Fruit fly (Drosophila melanogaster) ovary, adult (tissue): Measurements from ENCODE around the gene Ugt307A1.
A peak's percentile ranks its signal among the peaks of the same experiment; 100 is the strongest.

Experiments used
- CG17801 ChIP-seq: fragments of 200-800 bp; optimal IDR thresholded peaks from 2 replicates; lab custom pipeline; 2019; ENCODE audit warnings: missing biosample characterization, mild to moderate bottlenecking, missing genetic modification characterization, moderate library complexity; ENCODE audit not compliant: partially characterized antibody

The Ugt307A1 gene

dm6 chr2L:7042150-7042811, 25.5 kb upstream of the Ugt307A1 start:
- no peak for TF ChIP-seq CG17801

dm6 chr2L:7043039-7043905, 24.5 kb upstream of the Ugt307A1 start:
- no peak for TF ChIP-seq CG17801

DNA sequence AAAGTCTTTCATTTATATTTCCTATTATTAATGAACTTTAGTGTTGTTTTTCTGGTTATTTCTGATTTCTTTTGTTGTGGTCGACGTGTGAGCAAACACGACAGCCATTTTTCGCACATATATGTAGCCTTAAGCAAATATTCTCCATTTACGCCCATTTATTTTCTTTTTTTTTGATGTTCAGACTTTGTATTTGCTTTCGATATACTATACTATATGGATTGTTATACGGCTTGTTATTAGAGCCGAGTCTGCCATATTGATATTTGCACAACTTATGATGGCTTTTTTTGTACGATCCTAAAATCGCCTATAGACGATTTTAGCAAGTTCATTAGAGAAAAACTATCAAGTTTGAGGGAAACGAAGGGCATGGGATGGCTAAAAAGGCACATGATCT, 20.1 kb upstream of the Ugt307A1 start:
- TF ChIP-seq CG17801 = no peak

DNA sequence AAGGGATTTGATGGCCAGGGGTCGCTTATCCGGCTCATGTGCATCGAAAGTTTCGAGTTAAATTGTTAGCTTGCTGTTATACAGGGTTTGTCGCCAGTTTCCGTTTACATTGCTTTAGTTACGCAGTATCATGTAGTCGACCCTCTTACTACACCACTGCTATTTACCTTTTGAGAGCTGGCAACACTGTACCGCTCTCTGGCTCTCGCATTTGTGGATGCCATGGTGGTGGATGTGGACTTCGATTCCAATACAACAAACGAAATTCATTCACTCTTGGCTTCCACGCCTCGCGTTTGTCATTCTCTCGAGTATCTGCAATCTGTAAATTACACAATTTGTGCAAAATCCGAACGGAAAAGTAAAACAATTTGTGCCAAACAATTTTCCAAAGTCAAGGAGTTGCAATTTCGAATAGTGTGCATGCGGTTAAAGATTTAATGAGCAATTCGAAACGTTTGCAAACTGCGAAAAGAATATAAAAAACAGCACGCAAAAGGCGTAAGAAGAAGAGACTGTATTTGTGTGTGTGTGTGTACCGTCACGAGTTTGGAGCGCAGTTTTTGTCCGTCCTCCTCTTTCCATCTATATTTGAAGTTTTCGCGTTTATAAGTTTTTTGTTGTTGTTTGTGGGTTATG, 18.7 kb upstream of the Ugt307A1 start:
- peak; percentile 63 for TF ChIP-seq CG17801

DNA sequence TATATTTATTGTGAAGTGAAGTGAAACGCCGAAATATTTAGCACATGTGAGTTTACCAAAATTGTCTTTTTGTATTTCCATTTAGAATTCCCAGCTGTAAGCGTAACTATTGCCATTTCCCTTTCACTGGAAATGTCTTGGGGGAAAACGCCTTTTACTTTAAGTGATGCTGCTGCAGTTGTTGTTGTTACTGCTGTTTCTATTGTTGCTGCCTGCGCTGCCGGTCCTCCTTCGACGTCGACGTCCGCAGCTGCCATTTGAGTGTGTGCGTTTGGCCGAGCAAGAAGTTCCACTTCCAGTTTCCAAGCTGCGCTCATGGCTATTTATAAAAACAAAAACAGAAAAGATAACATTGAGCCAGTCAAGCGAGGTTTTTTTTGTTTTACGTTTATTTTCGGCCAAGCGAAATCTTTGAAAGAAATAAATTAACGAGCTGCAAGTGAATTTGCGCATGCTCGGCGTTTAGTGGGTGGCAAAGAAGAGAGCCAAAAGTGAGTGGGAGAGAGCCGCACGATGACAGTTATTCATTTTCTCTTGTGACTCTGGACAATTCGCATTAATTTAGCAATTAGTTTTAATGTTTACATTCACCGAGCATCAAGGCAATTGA, 18.0 kb upstream of the Ugt307A1 start:
- no peak for TF ChIP-seq CG17801

dm6 chr2L:7050492-7051182, 17.1 kb upstream of the Ugt307A1 start:
- no peak for TF ChIP-seq CG17801

DNA sequence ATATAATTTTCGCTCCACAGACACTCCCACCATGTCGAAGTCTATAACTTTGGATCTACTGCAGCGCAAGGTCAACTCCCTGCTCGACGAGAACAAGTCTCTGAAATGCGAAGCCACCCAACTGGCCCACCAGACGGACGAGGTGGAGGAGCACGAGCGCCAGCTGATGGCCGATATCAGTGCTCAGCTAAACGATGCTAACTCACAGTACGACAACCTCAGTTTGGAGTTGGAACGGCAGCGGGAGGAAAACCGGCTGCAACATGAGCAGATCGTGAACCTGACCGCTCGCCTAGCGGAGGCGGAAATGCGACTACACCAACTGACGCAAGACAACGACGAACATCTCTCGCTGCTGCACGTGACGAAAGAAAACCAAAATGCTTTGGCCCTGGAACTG, 16.0 kb upstream of the Ugt307A1 start:
- TF ChIP-seq CG17801 = no peak

- TF ChIP-seq CG17801 = peak; percentile 41
Measured at dm6 chr2L:7056189-7056926, 11.4 kb upstream of the Ugt307A1 start, which contains the start of gene Mnn1. Gene Mnn1 (plus strand): TSS chr2L:7056301.

dm6 chr2L:7060751-7061150, 7.0 kb upstream of the Ugt307A1 start, which contains the start of gene Mst27D:
Gene Mst27D (minus strand): TSS chr2L:7060851.
- TF ChIP-seq CG17801 = no peak

- no peak for TF ChIP-seq CG17801
Measured at dm6 chr2L:7063721-7064179, 4.0 kb upstream of the Ugt307A1 start, which contains the start of gene Sem1. Gene Sem1 (plus strand): TSS chr2L:7063986.

- no peak for TF ChIP-seq CG17801
Measured at dm6 chr2L:7065687-7066086, 2.1 kb upstream of the Ugt307A1 start, which contains the start of gene Nuf2. Gene Nuf2 (minus strand): TSS chr2L:7065837.

DNA sequence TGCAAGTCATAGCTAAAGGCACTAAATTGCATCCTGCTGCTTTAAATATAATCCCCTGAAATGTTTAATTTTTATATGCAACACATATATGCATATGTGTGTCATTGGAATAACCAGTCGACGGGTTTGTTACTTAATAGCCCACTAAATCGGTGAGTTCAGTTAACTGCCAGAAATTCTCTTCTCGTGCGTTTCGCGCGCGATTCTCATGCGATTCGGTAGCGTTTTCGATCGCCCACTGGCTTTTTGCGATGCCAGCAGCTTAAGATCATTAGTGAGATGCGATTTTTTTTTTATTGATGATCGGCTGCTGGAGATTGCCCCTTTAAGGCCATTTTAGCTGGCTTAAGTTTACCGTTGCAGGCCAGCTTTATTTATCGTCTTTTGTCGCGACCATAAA, 3.4 kb downstream of the Ugt307A1 start:
- TF ChIP-seq CG17801 = no peak

- TF ChIP-seq CG17801 = no peak
Measured at dm6 chr2L:7071862-7072261, 4.1 kb downstream of the Ugt307A1 start.

- TF ChIP-seq CG17801 = no peak
Measured at dm6 chr2L:7073011-7073410, 5.2 kb downstream of the Ugt307A1 start.

DNA sequence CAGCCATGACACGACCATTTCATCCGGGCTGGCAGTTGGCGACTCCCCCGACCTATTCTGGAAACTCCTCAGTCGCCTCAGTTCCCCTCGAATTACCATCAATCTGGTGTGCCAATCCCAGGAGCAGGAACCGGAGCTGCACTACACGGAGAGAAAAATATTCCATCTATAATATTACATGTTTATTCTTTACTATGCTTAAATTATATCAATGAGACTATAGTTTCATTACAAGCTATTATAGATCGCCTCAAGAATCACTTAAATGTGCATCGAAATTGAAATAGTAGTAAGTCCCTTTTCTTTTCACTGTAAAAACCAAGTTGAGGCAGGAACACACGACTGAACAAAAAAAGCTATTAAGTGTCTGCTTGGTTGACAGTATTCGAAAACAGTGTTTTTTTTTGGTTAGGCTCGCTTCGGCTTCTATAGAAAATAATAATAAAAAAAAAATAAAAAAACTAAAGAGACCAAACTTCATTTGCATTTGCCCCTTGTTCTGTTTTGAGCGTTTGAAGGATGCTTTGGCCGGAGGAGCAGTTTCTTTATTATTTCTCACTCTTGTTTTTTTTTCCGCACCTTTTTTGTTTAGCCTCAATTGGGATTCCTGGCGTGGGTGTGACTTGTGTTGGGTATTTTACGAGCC, 8.4 kb downstream of the Ugt307A1 start:
- TF ChIP-seq CG17801 = no peak
